Fruit fly (Drosophila melanogaster): ENCODE measurements around the gene okr.
A peak's percentile ranks its signal among the peaks of the same experiment; 100 is the strongest.

Gene okr

DNA sequence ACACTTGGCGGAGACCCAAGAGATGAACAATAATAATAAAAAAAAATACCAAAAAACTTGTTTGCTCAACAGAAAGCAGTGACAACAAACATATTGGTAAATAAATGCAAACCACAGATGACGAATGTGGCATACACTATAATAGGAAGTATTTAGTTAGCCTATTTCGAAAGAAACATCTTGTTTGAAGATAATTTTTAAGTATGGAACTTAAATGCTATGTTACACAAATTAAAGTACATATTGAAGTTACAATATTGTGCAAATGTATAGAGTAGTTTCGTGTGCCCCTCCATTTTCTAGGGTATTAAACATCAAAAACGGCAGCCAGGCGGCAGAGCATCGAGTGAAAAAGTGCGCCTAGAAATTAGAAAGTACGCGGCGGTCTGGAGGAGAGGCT is 10.8 kb upstream of the okr start:
- TF ChIP-seq CG12236 (GFP tag; optimal IDR thresholded peaks at IDR 0.05) (no peak), CG10959 (GFP tag; IDR thresholded peaks at IDR 0.05) (no peak), vfl (GFP tag; optimal IDR thresholded peaks at IDR 0.05) (no peak), Rx (GFP tag; IDR thresholded peaks at IDR 0.05) (no peak), Doc3 (GFP tag; IDR thresholded peaks at IDR 0.05; ENCODE audit: partially characterized antibody) (no peak), CG4328 (GFP tag; optimal IDR thresholded peaks at IDR 0.05) (no peak), ase (GFP tag; IDR thresholded peaks at IDR 0.05) (no peak), cas (GFP tag; IDR thresholded peaks at IDR 0.05) (no peak), CG11247 (GFP tag; IDR thresholded peaks at IDR 0.05) (no peak), CG9876 (GFP tag; optimal IDR thresholded peaks at IDR 0.05) (no peak), CG8944 (GFP tag; optimal IDR thresholded peaks at IDR 0.05) (no peak), gem (tag; optimal IDR thresholded peaks at IDR 0.05) (peak; percentile 76), CG2199 (GFP tag; IDR thresholded peaks at IDR 0.05) (no peak), sisA (GFP tag; IDR thresholded peaks at IDR 0.05) (peak; percentile 29; the same call in 1 of the 2 replicates), CG6689 (GFP tag; IDR thresholded peaks at IDR 0.05) (peak; percentile 38; the same call in 1 of the 2 replicates), pita (GFP tag; optimal IDR thresholded peaks at IDR 0.05) (no peak), tgo (GFP tag; IDR thresholded peaks at IDR 0.05) (no peak; the same call in 2 of the 3 replicates), CG10654 (GFP tag; optimal IDR thresholded peaks at IDR 0.05) (peak; percentile 16), HLH4C (GFP tag; IDR thresholded peaks at IDR 0.05; ENCODE audit: partially characterized antibody) (no peak), NC2α (GFP tag; optimal IDR thresholded peaks at IDR 0.05) (no peak), CG15269 (tag; optimal IDR thresholded peaks at IDR 0.05) (peak; percentile 59), MTF-1 (GFP tag; optimal IDR thresholded peaks at IDR 0.05; ENCODE audit: borderline replicate concordance) (no peak), hkb (optimal IDR thresholded peaks at IDR 0.05) (no peak), hkb (GFP tag; IDR thresholded peaks at IDR 0.05) (0 out of 2 replicates have a peak, but pooled peaks have one; percentile 55), slbo (GFP tag; IDR thresholded peaks at IDR 0.05) (no peak), sim (GFP tag; IDR thresholded peaks at IDR 0.05) (no peak), CG5245 (GFP tag; optimal IDR thresholded peaks at IDR 0.05) (no peak), bigmax (GFP tag; optimal IDR thresholded peaks at IDR 0.05) (no peak), Dip2 (GFP tag; IDR thresholded peaks at IDR 0.05) (no peak), MBD-R2 (GFP tag; IDR thresholded peaks at IDR 0.05) (no peak), Doc2 (GFP tag; IDR thresholded peaks at IDR 0.05) (no peak), ab (GFP tag; optimal IDR thresholded peaks at IDR 0.05) (no peak), gce (GFP tag; IDR thresholded peaks at IDR 0.05) (0 out of 3 replicates have a peak, but pooled peaks have one; percentile 37), zf30C (GFP tag; optimal IDR thresholded peaks at IDR 0.05) (no peak), CG4854 (GFP tag; optimal IDR thresholded peaks at IDR 0.05) (no peak), Six4 (GFP tag; optimal IDR thresholded peaks at IDR 0.05) (peak; percentile 45), CG2678 (tag; optimal IDR thresholded peaks at IDR 0.05) (peak; percentile 78), Hr3 (GFP tag; optimal IDR thresholded peaks at IDR 0.05) (no peak), CG12942 (GFP tag; optimal IDR thresholded peaks at IDR 0.05) (peak; percentile 25), CG9215 (GFP tag; IDR thresholded peaks at IDR 0.05) (no peak), HHEX (GFP tag; optimal IDR thresholded peaks at IDR 0.05) (peak; percentile 55), salm (tag; optimal IDR thresholded peaks at IDR 0.05) (peak; percentile 11), ro (GFP tag; IDR thresholded peaks at IDR 0.05) (no peak), lbe (GFP tag; optimal IDR thresholded peaks at IDR 0.05) (no peak), lilli (GFP tag; optimal IDR thresholded peaks at IDR 0.05) (no peak), Bteb2 (GFP tag; optimal IDR thresholded peaks at IDR 0.05) (no peak), Mes4 (GFP tag; optimal IDR thresholded peaks at IDR 0.05) (no peak), ara (GFP tag; IDR thresholded peaks at IDR 0.05) (peak; percentile 46; the same call in 1 of the 2 replicates), CG7556 (GFP tag; optimal IDR thresholded peaks at IDR 0.05) (peak; percentile 41), CG33213 (GFP tag; optimal IDR thresholded peaks at IDR 0.05) (no peak), pfk (GFP tag; optimal IDR thresholded peaks at IDR 0.05) (no peak), pnt (GFP tag; optimal IDR thresholded peaks at IDR 0.05) (no peak), CG16813 (GFP tag; IDR thresholded peaks at IDR 0.05; ENCODE audit: partially characterized antibody) (no peak)
